Fruit fly (Drosophila melanogaster) Kc167 (cell line): Measurements from ENCODE around the gene Mst87F.

Experiments
- Myc ChIP-seq: fragments of >200 bp; optimal IDR thresholded peaks from 2 replicates; lab custom pipeline; 2017; ENCODE audit warnings: missing external identifiers
- Sin3A ChIP-seq: fragments of >200 bp; optimal IDR thresholded peaks from 2 replicates; lab custom pipeline; 2018; ENCODE audit warnings: missing external identifiers
- insv ChIP-seq: fragments of >200 bp; optimal IDR thresholded peaks from 3 replicates; lab custom pipeline; 2018; ENCODE audit warnings: missing external identifiers
- psq ChIP-seq: fragments of >200 bp; optimal IDR thresholded peaks from 2 replicates; lab custom pipeline; 2017; ENCODE audit warnings: missing external identifiers

dm6 chr3R:13811737-13812136 is 16.1 kb downstream of the Mst87F start:
- no peak for TF ChIP-seq psq
- TF ChIP-seq Myc (lab: Kevin White, UChicago): no peak
- TF ChIP-seq insv: no peak
- TF ChIP-seq Sin3A (lab: Kevin White, UChicago): no peak
